Worm (Caenorhabditis elegans) whole organism, L2 larva: ENCODE measurements around the gene B0353.1.

ENCODE experiments used
- F13H6.1 ChIP-seq: sonication (generic microtip); optimal IDR thresholded peaks from 2 replicates; lab custom pipeline; 2016; ENCODE audit warnings: missing genetic modification characterization, missing compliant biosample characterization
- alr-1 ChIP-seq: fragments of 150-350 bp; optimal IDR thresholded peaks from 2 replicates; lab custom pipeline; 2014; ENCODE audit warnings: missing biosample characterization, missing genetic modification characterization
- ama-1 ChIP-seq: fragments of 150-350 bp; optimal IDR thresholded peaks from 2 replicates; lab custom pipeline; 2018; ENCODE audit warnings: inconsistent platforms
- elt-1 ChIP-seq: fragments of 150-350 bp; optimal IDR thresholded peaks from 2 replicates; lab custom pipeline; 2014; ENCODE audit warnings: missing biosample characterization, missing genetic modification characterization
- gmeb-1 ChIP-seq: fragments of 150-350 bp; optimal IDR thresholded peaks from 2 replicates; lab custom pipeline; 2014; ENCODE audit warnings: missing biosample characterization, missing genetic modification characterization
- lin-13 ChIP-seq: fragments of 150-350 bp; optimal IDR thresholded peaks from 2 replicates; lab custom pipeline; 2014; ENCODE audit warnings: missing biosample characterization, missing genetic modification reagents, missing genetic modification characterization
- mbf-1 ChIP-seq: sonication (generic microtip); optimal IDR thresholded peaks from 2 replicates; lab custom pipeline; 2017; ENCODE audit warnings: missing biosample characterization, missing genetic modification characterization
- skn-1 ChIP-seq: sonication (generic microtip); optimal IDR thresholded peaks from 2 replicates; lab custom pipeline; 2017; ENCODE audit warnings: missing biosample characterization, missing genetic modification characterization
- ztf-4 ChIP-seq: fragments of 150-350 bp; optimal IDR thresholded peaks from 2 replicates; lab custom pipeline; 2014; ENCODE audit warnings: missing biosample characterization, missing genetic modification characterization

The B0353.1 gene

ce11 chrIII:623754-624153 lies 68.0 kb downstream of the B0353.1 start (continued):
- TF ChIP-seq F13H6.1 (tag; lab: Kevin White, UChicago), result peak; percentile 95
- TF ChIP-seq skn-1 (tag; lab: Kevin White, UChicago), result no peak
- peak; percentile 22 for TF ChIP-seq ama-1 (lab: Kevin White, UChicago)
- TF ChIP-seq alr-1 (tag; lab: Kevin White, UChicago), result peak; percentile 65
- TF ChIP-seq lin-13, result peak; percentile 77
- TF ChIP-seq gmeb-1 (tag; lab: Kevin White, UChicago), result peak; percentile 73
- peak; percentile 60 for TF ChIP-seq ztf-4 (tag; lab: Kevin White, UChicago)
- TF ChIP-seq elt-1 (tag; lab: Kevin White, UChicago), result no peak
- TF ChIP-seq mbf-1 (tag; lab: Kevin White, UChicago), result no peak
- TF ChIP-seq, all 48 proteins: peak for 27
